Worm (Caenorhabditis elegans): ENCODE results near the gene tmed-1.

ce11 chrIV:12086498-12086897, 8.5 kb upstream of the tmed-1 start:
- no peak for TF ChIP-seq nhr-237 (tag; optimal IDR thresholded peaks at IDR 0.05)
- no peak for TF ChIP-seq ztf-11 (tag; optimal IDR thresholded peaks at IDR 0.05)
- no peak for TF ChIP-seq nhr-28 (tag; optimal IDR thresholded peaks at IDR 0.05)
- no peak for TF ChIP-seq lin-13 (tag; optimal IDR thresholded peaks at IDR 0.05)
- no peak for TF ChIP-seq snpc-4 (tag; optimal IDR thresholded peaks at IDR 0.05)
- TF ChIP-seq sptf-1 (tag; optimal IDR thresholded peaks at IDR 0.05) = peak; percentile 83
- TF ChIP-seq elt-1 (tag; optimal IDR thresholded peaks at IDR 0.05; ENCODE audit: borderline replicate concordance, insufficient read depth) = peak; percentile 23
- TF ChIP-seq flh-1 (GFP tag; optimal IDR thresholded peaks at IDR 0.05) = peak; percentile 25
- no peak for TF ChIP-seq mep-1 (tag; optimal IDR thresholded peaks at IDR 0.05)
- no peak for TF ChIP-seq mab-5 (tag; optimal IDR thresholded peaks at IDR 0.05)
- TF ChIP-seq ces-1 (GFP tag; optimal IDR thresholded peaks at IDR 0.05) = no peak
- no peak for TF ChIP-seq unc-39 (tag; optimal IDR thresholded peaks at IDR 0.05)
- TF ChIP-seq ceh-83 (GFP tag; optimal IDR thresholded peaks at IDR 0.05) = peak; percentile 80
- peak; percentile 82 for TF ChIP-seq M03D4.4 (tag; optimal IDR thresholded peaks at IDR 0.05)

Measured in whole organism, mixed stage, embryonic.